Fruit fly (Drosophila melanogaster): ENCODE data around the gene Cyp313a4.

- TF ChIP-seq OdsH (GFP tag; optimal IDR thresholded peaks at IDR 0.05): no peak
- TF ChIP-seq CG3032 (tag; optimal IDR thresholded peaks at IDR 0.05): no peak
- TF ChIP-seq CG6276 (GFP tag; optimal IDR thresholded peaks at IDR 0.05): no peak
- TF ChIP-seq Gug (GFP tag; IDR thresholded peaks at IDR 0.05): no peak
- no peak for TF ChIP-seq CG32006 (GFP tag; optimal IDR thresholded peaks at IDR 0.05)
Observed at dm6 chr3R:12718536-12719033, 37.4 kb upstream of the Cyp313a4 start.

All from whole organism, prepupa.